In genomic region chr3L:3344528-3344927, dm6 we compare ENCODE assay signal across 4 fruit fly cellular contexts.
TF ChIP-seq lines count a peak whose summit lies in the region.

No protein-coding gene starts in this region.

- TF ChIP-seq CTCF in whole organism, embryonic (GFP tag; optimal IDR thresholded peaks at IDR 0.05; lab: Kevin White, UChicago), result no peak

TF ChIP-seq in whole organism, adult, 20 proteins besides CTCF, POLR2A, EP300 and RAD21:
- TF ChIP-seq ovo (GFP tag; optimal IDR thresholded peaks at IDR 0.05; lab: Kevin White, UChicago), result no peak
- TF ChIP-seq CG7045 (GFP tag; optimal IDR thresholded peaks at IDR 0.05; lab: Kevin White, UChicago), result no peak
- peak; percentile 80 for TF ChIP-seq tj (GFP tag; optimal IDR thresholded peaks at IDR 0.05; lab: Kevin White, UChicago)
- TF ChIP-seq Crg-1 (GFP tag; optimal IDR thresholded peaks at IDR 0.05; lab: Kevin White, UChicago), result no peak

TF ChIP-seq in whole organism, embryonic, 481 proteins besides CTCF, POLR2A, EP300 and RAD21:
- TF ChIP-seq CG9609 (GFP tag; optimal IDR thresholded peaks at IDR 0.05; lab: Kevin White, UChicago) (no peak), Pdp1 (GFP tag; optimal IDR thresholded peaks at IDR 0.05; lab: Kevin White, UChicago) (peak in 1 of 2 experiments; percentile 87), Med (GFP tag; lab: Kevin White, UChicago) (peak; percentile 40), sens (GFP tag; lab: Kevin White, UChicago) (peak; percentile 41), CG1647 (GFP tag; optimal IDR thresholded peaks at IDR 0.05; lab: Kevin White, UChicago) (no peak)

TF ChIP-seq in whole organism, prepupa, 60 proteins besides CTCF, POLR2A, EP300 and RAD21:
- peak; percentile 45 for TF ChIP-seq vri (GFP tag; optimal IDR thresholded peaks at IDR 0.05; lab: Kevin White, UChicago)
- TF ChIP-seq CG10669 (GFP tag; optimal IDR thresholded peaks at IDR 0.05; lab: Kevin White, UChicago), result no peak
- TF ChIP-seq CG6854 (GFP tag; optimal IDR thresholded peaks at IDR 0.05; lab: Kevin White, UChicago), result peak; percentile 7
- no peak for TF ChIP-seq net (GFP tag; optimal IDR thresholded peaks at IDR 0.05; lab: Kevin White, UChicago)
- no peak for TF ChIP-seq topi (GFP tag; optimal IDR thresholded peaks at IDR 0.05; lab: Kevin White, UChicago)
- no peak for TF ChIP-seq pdm3 (GFP tag; optimal IDR thresholded peaks at IDR 0.05; lab: Kevin White, UChicago)
- peak; percentile 47 for TF ChIP-seq svp (GFP tag; lab: Kevin White, UChicago)
- TF ChIP-seq fkh (GFP tag; optimal IDR thresholded peaks at IDR 0.05; lab: Kevin White, UChicago), result peak; percentile 52
- TF ChIP-seq CG9139 (GFP tag; optimal IDR thresholded peaks at IDR 0.05; lab: Kevin White, UChicago), result no peak
- TF ChIP-seq CG6276 (GFP tag; optimal IDR thresholded peaks at IDR 0.05; lab: Kevin White, UChicago), result no peak
- no peak for TF ChIP-seq esn (GFP tag; optimal IDR thresholded peaks at IDR 0.05; lab: Kevin White, UChicago)

TF ChIP-seq in whole organism, wandering third instar larva, 38 proteins besides CTCF, POLR2A, EP300 and RAD21:
- no peak for TF ChIP-seq HLH106 (tag; optimal IDR thresholded peaks at IDR 0.05; lab: Kevin White, UChicago)
- TF ChIP-seq N (GFP tag; optimal IDR thresholded peaks at IDR 0.05; lab: Kevin White, UChicago), result no peak
- TF ChIP-seq Dif (GFP tag; optimal IDR thresholded peaks at IDR 0.05; lab: Kevin White, UChicago; ENCODE audit: partially characterized antibody), result no peak
- no peak for TF ChIP-seq Sp1 (GFP tag; optimal IDR thresholded peaks at IDR 0.05; lab: Kevin White, UChicago)
- TF ChIP-seq Hr78 (GFP tag; optimal IDR thresholded peaks at IDR 0.05; lab: Kevin White, UChicago), result no peak
- TF ChIP-seq Jra (GFP tag; optimal IDR thresholded peaks at IDR 0.05; lab: Kevin White, UChicago), result no peak
- TF ChIP-seq dl (GFP tag; optimal IDR thresholded peaks at IDR 0.05; lab: Kevin White, UChicago; ENCODE audit: insufficient read depth in 1 of 2, partially characterized antibody in 2 of 2), result no peak
- no peak for TF ChIP-seq pan (optimal IDR thresholded peaks at IDR 0.05; lab: Kevin White, UChicago)
- no peak for TF ChIP-seq sage (GFP tag; optimal IDR thresholded peaks at IDR 0.05; lab: Kevin White, UChicago)
- TF ChIP-seq OdsH (GFP tag; optimal IDR thresholded peaks at IDR 0.05; lab: Kevin White, UChicago), result no peak
- TF ChIP-seq h (GFP tag; optimal IDR thresholded peaks at IDR 0.05; lab: Kevin White, UChicago), result no peak
- TF ChIP-seq psq (GFP tag; optimal IDR thresholded peaks at IDR 0.05; lab: Kevin White, UChicago), result no peak
- TF ChIP-seq brk (GFP tag; optimal IDR thresholded peaks at IDR 0.05; lab: Kevin White, UChicago), result peak; percentile 15
- TF ChIP-seq fru (GFP tag; optimal IDR thresholded peaks at IDR 0.05; lab: Kevin White, UChicago), result peak; percentile 5
- peak in 1 of 2 experiments; percentile 1 for TF ChIP-seq foxo (GFP tag; optimal IDR thresholded peaks at IDR 0.05; lab: Kevin White, UChicago)
- TF ChIP-seq dsf (GFP tag; optimal IDR thresholded peaks at IDR 0.05; lab: Kevin White, UChicago; ENCODE audit: borderline replicate concordance), result no peak
- TF ChIP-seq lola (GFP tag; optimal IDR thresholded peaks at IDR 0.05; lab: Kevin White, UChicago), result no peak
- no peak for TF ChIP-seq dmrt93B (GFP tag; optimal IDR thresholded peaks at IDR 0.05; lab: Kevin White, UChicago)
- TF ChIP-seq Myc (optimal IDR thresholded peaks at IDR 0.05; lab: Kevin White, UChicago), result no peak
- no peak for TF ChIP-seq Hr83 (GFP tag; optimal IDR thresholded peaks at IDR 0.05; lab: Kevin White, UChicago; ENCODE audit: poor library complexity, severe bottlenecking)
